Worm (Caenorhabditis elegans) whole organism, mixed stage, embryonic: ENCODE data around the gene T16G1.9.

Experiments used
- ceh-43 ChIP-seq: fragments of 200-800 bp; sonication (Bioruptor generic); optimal IDR thresholded peaks from 2 replicates; lab custom pipeline; 2018; ENCODE audit warnings: mild to moderate bottlenecking, missing genetic modification characterization, moderate library complexity, missing compliant biosample characterization
- ceh-83 ChIP-seq: fragments of 200-800 bp; sonication (Bioruptor generic); optimal IDR thresholded peaks from 2 replicates; lab custom pipeline; 2018; ENCODE audit warnings: mild to moderate bottlenecking, missing genetic modification characterization, missing compliant biosample characterization
- ces-1 ChIP-seq: fragments of 150-350 bp; optimal IDR thresholded peaks from 2 replicates; lab custom pipeline; 2014; ENCODE audit warnings: missing biosample characterization, missing genetic modification reagents, missing genetic modification characterization
- elt-1 ChIP-seq: sonication (generic microtip); optimal IDR thresholded peaks from 2 replicates; lab custom pipeline; 2017; ENCODE audit warnings: missing genetic modification characterization, mild to moderate bottlenecking, missing compliant biosample characterization, antibody characterized with exemption, moderate library complexity, borderline replicate concordance; ENCODE audit not compliant: insufficient read depth
- ham-2 ChIP-seq: fragments of 200-800 bp; sonication (Bioruptor generic); optimal IDR thresholded peaks from 2 replicates; lab custom pipeline; 2018; ENCODE audit warnings: mild to moderate bottlenecking, missing genetic modification characterization, missing compliant biosample characterization
- hlh-1 ChIP-seq: fragments of 150-350 bp; optimal IDR thresholded peaks from 2 replicates; lab custom pipeline; 2014; ENCODE audit warnings: missing biosample characterization, missing genetic modification reagents, missing genetic modification characterization
- lsy-2 ChIP-seq: fragments of 150-350 bp; optimal IDR thresholded peaks from 2 replicates; lab custom pipeline; 2014; ENCODE audit warnings: missing biosample characterization, missing genetic modification characterization
- mep-1 ChIP-seq: fragments of 150-350 bp; optimal IDR thresholded peaks from 2 replicates; lab custom pipeline; 2017; ENCODE audit warnings: missing biosample characterization, missing genetic modification reagents, missing genetic modification characterization, inconsistent platforms
- mls-2 ChIP-seq: sonication (generic microtip); optimal IDR thresholded peaks from 2 replicates; lab custom pipeline; 2016; ENCODE audit warnings: mild to moderate bottlenecking, missing genetic modification characterization, moderate library complexity, missing compliant biosample characterization
- nhr-2 ChIP-seq: fragments of 150-350 bp; optimal IDR thresholded peaks from 2 replicates; lab custom pipeline; 2014; ENCODE audit warnings: missing biosample characterization, missing genetic modification characterization
- nhr-237 ChIP-seq: fragments of 150-350 bp; optimal IDR thresholded peaks from 2 replicates; lab custom pipeline; 2014; ENCODE audit warnings: missing biosample characterization, missing genetic modification characterization
- nhr-76 ChIP-seq: sonication (generic microtip); optimal IDR thresholded peaks from 2 replicates; lab custom pipeline; 2017; ENCODE audit warnings: missing biosample characterization, missing genetic modification characterization
- pha-4 ChIP-seq: fragments of 150-350 bp; optimal IDR thresholded peaks from 2 replicates; lab custom pipeline; 2018; ENCODE audit warnings: missing biosample characterization, missing genetic modification reagents, missing genetic modification characterization
- unc-120 ChIP-seq: sonication (generic microtip); optimal IDR thresholded peaks from 2 replicates; lab custom pipeline; 2017; ENCODE audit warnings: missing genetic modification characterization, missing compliant biosample characterization; ENCODE audit not compliant: poor library complexity, severe bottlenecking
- unc-62 ChIP-seq: fragments of 150-350 bp; optimal IDR thresholded peaks from 2 replicates; lab custom pipeline; 2014; ENCODE audit warnings: missing biosample characterization, missing genetic modification reagents, missing genetic modification characterization

T16G1.9 gene

DNA sequence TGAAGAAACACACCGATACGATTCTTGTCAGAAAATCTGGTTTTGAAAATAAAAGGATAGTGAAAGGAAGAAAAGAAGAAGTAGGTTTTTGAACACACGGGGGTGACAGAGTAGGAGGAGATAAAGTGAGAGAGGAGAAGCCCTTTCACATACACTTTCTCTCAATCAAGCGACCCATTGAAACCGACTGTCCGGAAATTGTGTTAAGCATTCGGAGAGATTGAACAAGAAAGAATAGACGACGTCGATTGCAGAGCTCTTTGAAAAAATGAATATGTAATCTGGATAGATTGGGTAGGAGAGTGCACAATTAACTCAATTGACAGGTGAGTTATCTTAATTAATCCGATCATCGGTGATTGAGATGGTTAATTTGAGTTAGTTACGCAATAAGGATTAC, 49.4 kb downstream of the T16G1.9 start:
- TF ChIP-seq ces-1 (GFP tag; lab: Kevin White, UChicago) = peak; percentile 89
- TF ChIP-seq pha-4 = no peak

DNA sequence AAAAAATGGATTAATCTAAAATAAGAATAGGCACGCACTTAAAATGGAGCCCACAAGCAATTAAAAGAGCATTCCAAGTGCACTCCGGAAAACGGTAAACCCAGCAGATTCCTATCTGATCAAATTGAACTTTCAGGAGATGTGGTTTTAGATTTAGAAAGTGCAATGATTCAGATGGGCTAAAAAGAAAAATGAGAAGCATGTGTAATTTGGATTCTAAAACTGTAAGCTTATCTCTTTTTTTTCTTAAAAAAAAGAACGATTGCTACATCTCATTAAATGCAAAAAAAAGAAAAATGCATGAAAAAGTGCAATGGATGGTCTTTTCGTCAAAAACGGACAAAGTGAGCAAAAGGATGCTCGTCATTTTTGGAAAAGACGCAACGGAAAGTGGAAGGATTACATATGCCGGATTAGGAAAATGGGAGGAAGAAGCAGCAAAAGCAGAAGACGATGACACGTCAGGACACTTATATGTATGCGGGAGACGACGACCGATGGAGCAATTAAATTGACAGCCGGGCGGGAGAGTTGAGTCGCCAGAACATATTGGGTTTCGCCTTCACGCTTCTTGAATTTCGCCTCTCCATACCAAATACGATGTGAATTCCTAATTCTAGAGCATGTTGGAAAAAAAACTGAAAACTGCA, 52.0 kb downstream of the T16G1.9 start:
- TF ChIP-seq unc-62 (GFP tag; lab: Kevin White, UChicago) = peak; percentile 53
- peak; percentile 58 for TF ChIP-seq ces-1 (GFP tag; lab: Kevin White, UChicago)
- TF ChIP-seq lsy-2 (tag; lab: Kevin White, UChicago) = no peak

DNA sequence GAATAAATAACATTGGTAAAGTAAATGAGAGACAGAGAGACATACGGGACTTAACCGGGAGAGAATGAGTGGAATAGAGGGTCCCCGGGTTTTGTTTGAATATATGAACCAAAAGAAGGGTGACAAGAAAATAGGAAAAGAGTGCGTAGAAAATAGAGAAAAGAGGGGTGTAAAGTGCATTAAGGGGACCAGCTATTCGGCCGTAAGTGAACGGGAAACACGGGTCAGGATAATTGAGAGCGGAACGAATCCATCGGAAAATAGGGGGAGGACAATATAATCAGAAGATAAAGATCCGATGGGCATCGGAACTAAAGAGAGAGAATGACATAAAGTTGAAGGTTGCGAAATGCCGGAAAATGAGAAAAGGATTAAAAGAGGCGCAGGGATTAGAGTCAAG, 53.3 kb downstream of the T16G1.9 start:
- TF ChIP-seq ces-1 (GFP tag; lab: Kevin White, UChicago) = peak; percentile 95
- no peak for TF ChIP-seq lsy-2 (tag; lab: Kevin White, UChicago)
- TF ChIP-seq nhr-237 = no peak
- TF ChIP-seq pha-4 = no peak
- TF ChIP-seq ham-2 (GFP tag; lab: Kevin White, UChicago) = peak; percentile 40
- no peak for TF ChIP-seq ceh-43 (GFP tag; lab: Kevin White, UChicago)
- TF ChIP-seq nhr-2 (tag; lab: Kevin White, UChicago) = peak; percentile 24
- peak; percentile 35 for TF ChIP-seq hlh-1 (tag; lab: Kevin White, UChicago)
- peak; percentile 50 for TF ChIP-seq elt-1 (tag; lab: Kevin White, UChicago)
- TF ChIP-seq mep-1 = peak; percentile 73
- TF ChIP-seq nhr-76 (tag; lab: Kevin White, UChicago) = no peak
- no peak for TF ChIP-seq ceh-83 (GFP tag; lab: Kevin White, UChicago)

DNA sequence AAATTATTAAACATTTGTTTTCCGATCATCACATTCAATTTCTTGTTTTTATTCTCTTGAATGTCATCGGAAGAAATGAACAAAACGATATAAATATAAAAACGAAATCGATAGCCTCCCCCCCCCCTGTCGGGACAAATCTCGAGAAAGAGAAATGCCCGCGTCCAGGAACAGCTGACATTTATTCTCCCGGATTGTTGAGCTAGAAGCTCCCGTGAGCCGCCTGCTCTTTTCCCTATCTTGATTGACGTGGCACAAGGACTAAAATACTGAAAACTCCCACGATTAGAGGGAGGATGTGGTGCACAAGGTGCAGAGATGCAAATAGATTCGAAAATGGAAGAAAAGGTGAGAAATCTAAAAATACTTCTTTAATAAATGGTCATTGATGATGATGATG, 53.8 kb downstream of the T16G1.9 start:
- TF ChIP-seq mls-2 (tag; lab: Kevin White, UChicago) (peak; percentile 15), pha-4 (no peak), hlh-1 (tag; lab: Kevin White, UChicago) (peak; percentile 95), unc-62 (GFP tag; lab: Kevin White, UChicago) (peak; percentile 80), ces-1 (GFP tag; lab: Kevin White, UChicago) (no peak), unc-120 (tag; lab: Kevin White, UChicago) (peak; percentile 57), ham-2 (GFP tag; lab: Kevin White, UChicago) (no peak), nhr-76 (tag; lab: Kevin White, UChicago) (no peak)
